Fruit fly (Drosophila melanogaster) whole organism, embryonic: Measurements from ENCODE around the gene Pph13.

Source experiments
- Atf-2 ChIP-seq: fragments of 200-800 bp; sonication (Bioruptor generic); optimal IDR thresholded peaks from 2 replicates; lab custom pipeline; 2016; ENCODE audit warnings: missing biosample characterization, missing genetic modification characterization
- Atf6 ChIP-seq: fragments of 200-800 bp; sonication (Bioruptor generic); IDR thresholded peaks from 2 replicates; pipeline ENCODE4 v1.3.6; 2022; ENCODE audit warnings: missing biosample characterization, missing genetic modification characterization
- B-H1 ChIP-seq: fragments of 200-800 bp; sonication (Bioruptor generic); IDR thresholded peaks from 3 replicates; pipeline ENCODE4 v1.3.6; 2022; ENCODE audit warnings: missing biosample characterization, missing genetic modification characterization
- CG11723 ChIP-seq: fragments of 200-800 bp; sonication (Bioruptor generic); optimal IDR thresholded peaks from 2 replicates; lab custom pipeline; 2017; ENCODE audit warnings: missing biosample characterization, mild to moderate bottlenecking, missing genetic modification characterization
- CG14050 ChIP-seq: fragments of 200-800 bp; sonication (Bioruptor generic); IDR thresholded peaks from 3 replicates; pipeline ENCODE4 v1.3.6; 2022; ENCODE audit warnings: missing biosample characterization, missing genetic modification characterization
- CG1602 ChIP-seq: fragments of 200-800 bp; sonication (Bioruptor generic); optimal IDR thresholded peaks from 3 replicates; lab custom pipeline; 2016; ENCODE audit warnings: missing biosample characterization, missing genetic modification characterization
- CG16813 ChIP-seq: fragments of 200-800 bp; sonication (Bioruptor generic); IDR thresholded peaks from 3 replicates; pipeline ENCODE4 v1.3.6; 2022; ENCODE audit warnings: missing biosample characterization, missing genetic modification characterization; ENCODE audit not compliant: partially characterized antibody
- CG18011 ChIP-seq: fragments of 200-800 bp; sonication (Bioruptor generic); optimal IDR thresholded peaks from 2 replicates; lab custom pipeline; 2017; ENCODE audit warnings: missing biosample characterization, missing genetic modification characterization, mild to moderate bottlenecking, moderate library complexity, missing genotype
- CG32532 ChIP-seq: fragments of 200-800 bp; sonication (Bioruptor generic); IDR thresholded peaks from 2 replicates; pipeline ENCODE4 v1.3.6; 2022; ENCODE audit warnings: missing biosample characterization, missing genetic modification characterization
- CG32772 ChIP-seq: fragments of 200-800 bp; sonication (Bioruptor generic); IDR thresholded peaks from 2 replicates; pipeline ENCODE4 v1.3.6; 2022; ENCODE audit warnings: missing biosample characterization, missing genetic modification characterization
- CG4282 ChIP-seq: fragments of 200-800 bp; sonication (Bioruptor generic); optimal IDR thresholded peaks from 2 replicates; lab custom pipeline; 2016; ENCODE audit warnings: missing biosample characterization, missing genetic modification characterization
- CG4404 ChIP-seq: fragments of 200-800 bp; sonication (Bioruptor generic); IDR thresholded peaks from 2 replicates; pipeline ENCODE4 v1.3.6; 2022; ENCODE audit warnings: missing biosample characterization, missing genetic modification characterization
- CG5245 ChIP-seq: fragments of 200-800 bp; sonication (Bioruptor generic); optimal IDR thresholded peaks from 3 replicates; lab custom pipeline; 2016; ENCODE audit warnings: missing biosample characterization, missing genetic modification characterization
- CG5953 ChIP-seq: fragments of 200-800 bp; sonication (Bioruptor generic); IDR thresholded peaks from 2 replicates; pipeline ENCODE4 v1.3.6; 2022; ENCODE audit warnings: missing biosample characterization, missing genetic modification characterization
- CG6765 ChIP-seq: fragments of 200-800 bp; sonication (Bioruptor generic); optimal IDR thresholded peaks from 3 replicates; lab custom pipeline; 2017; ENCODE audit warnings: missing biosample characterization, mild to moderate bottlenecking, missing genetic modification characterization
- CG7839 ChIP-seq: fragments of 200-800 bp; sonication (Bioruptor generic); optimal IDR thresholded peaks from 3 replicates; lab custom pipeline; 2018; ENCODE audit warnings: missing biosample characterization, mild to moderate bottlenecking, missing genetic modification characterization, moderate library complexity
- CG7987 ChIP-seq: fragments of 200-800 bp; sonication (Bioruptor generic); optimal IDR thresholded peaks from 2 replicates; lab custom pipeline; 2018; ENCODE audit warnings: missing biosample characterization, mild to moderate bottlenecking, missing genetic modification characterization, moderate library complexity
- CG9609 ChIP-seq: fragments of 200-800 bp; sonication (Bioruptor generic); optimal IDR thresholded peaks from 3 replicates; lab custom pipeline; 2016; ENCODE audit warnings: missing biosample characterization, missing genetic modification characterization
- Doc2 ChIP-seq: fragments of 200-800 bp; sonication (Bioruptor generic); IDR thresholded peaks from 2 replicates; pipeline ENCODE4 v1.3.6; 2022; ENCODE audit warnings: missing biosample characterization, missing genetic modification characterization
- Doc3 ChIP-seq: fragments of 200-800 bp; sonication (Bioruptor generic); IDR thresholded peaks from 3 replicates; pipeline ENCODE4 v1.3.6; 2022; ENCODE audit warnings: missing biosample characterization, missing genetic modification characterization; ENCODE audit not compliant: partially characterized antibody
- Eip74EF ChIP-seq, 2 experiments: fragments of 200-800 bp in 1 of 2; fragments of >200 bp in 1 of 2; sonication (Bioruptor generic) in 1 of 2; optimal IDR thresholded peaks; 2 replicates each; lab custom pipeline; 2017 to 2019; ENCODE audit warnings: missing biosample characterization in 2 of 2, missing genetic modification characterization in 2 of 2, mild to moderate bottlenecking in 1 of 2, moderate library complexity in 1 of 2
- HLHmδ ChIP-seq: fragments of 200-800 bp; sonication (Bioruptor generic); optimal IDR thresholded peaks from 2 replicates; lab custom pipeline; 2018; ENCODE audit warnings: missing biosample characterization, mild to moderate bottlenecking, missing genetic modification characterization, moderate library complexity
- Hmr ChIP-seq: fragments of 200-800 bp; sonication (Bioruptor generic); optimal IDR thresholded peaks from 3 replicates; lab custom pipeline; 2017; ENCODE audit warnings: mild to moderate bottlenecking, missing biosample characterization, missing genetic modification reagents, missing genetic modification characterization
- Hr3 ChIP-seq: fragments of 200-800 bp; sonication (Bioruptor generic); optimal IDR thresholded peaks from 3 replicates; lab custom pipeline; 2016; ENCODE audit warnings: missing biosample characterization, missing genetic modification characterization
- Jarid2 ChIP-seq: fragments of 200-800 bp; sonication (Bioruptor generic); optimal IDR thresholded peaks from 3 replicates; lab custom pipeline; 2017; ENCODE audit warnings: mild to moderate bottlenecking, missing biosample characterization, missing genetic modification reagents, missing genetic modification characterization
- Sox100B ChIP-seq: fragments of 200-800 bp; sonication (Bioruptor generic); optimal IDR thresholded peaks from 3 replicates; lab custom pipeline; 2018; ENCODE audit warnings: missing biosample characterization, mild to moderate bottlenecking, missing genetic modification characterization
- Sox102F ChIP-seq: fragments of 200-800 bp; sonication (Bioruptor generic); optimal IDR thresholded peaks from 2 replicates; lab custom pipeline; 2018; ENCODE audit warnings: missing biosample characterization, mild to moderate bottlenecking, missing genetic modification characterization, moderate library complexity
- abd-A ChIP-seq: fragments of 200-800 bp; sonication (Bioruptor generic); optimal IDR thresholded peaks from 3 replicates; lab custom pipeline; 2019; ENCODE audit warnings: missing biosample characterization, mild to moderate bottlenecking, missing genetic modification characterization, moderate library complexity
- ac ChIP-seq: fragments of 200-800 bp; sonication (Bioruptor generic); optimal IDR thresholded peaks from 3 replicates; lab custom pipeline; 2017; ENCODE audit warnings: missing biosample characterization, mild to moderate bottlenecking, missing genetic modification characterization
- ase ChIP-seq: fragments of 200-800 bp; sonication (Bioruptor generic); IDR thresholded peaks from 3 replicates; pipeline ENCODE4 v1.3.6; 2022; ENCODE audit warnings: missing biosample characterization, missing genetic modification characterization
- btn ChIP-seq: fragments of 200-800 bp; sonication (Bioruptor generic); optimal IDR thresholded peaks from 2 replicates; lab custom pipeline; 2016; ENCODE audit warnings: missing biosample characterization, missing genetic modification characterization
- chif ChIP-seq, 2 experiments: fragments of 200-800 bp; sonication (Bioruptor generic); optimal IDR thresholded peaks; 3 replicates each; lab custom pipeline; 2016; ENCODE audit warnings: missing biosample characterization in 2 of 2, missing genetic modification characterization in 2 of 2
- dm ChIP-seq: fragments of 200-800 bp; sonication (Bioruptor generic); optimal IDR thresholded peaks from 3 replicates; lab custom pipeline; 2016; ENCODE audit warnings: missing biosample characterization, missing genetic modification characterization
- eve ChIP-seq, 2 experiments: fragments of >200 bp; optimal IDR thresholded peaks; 2 replicates each; lab custom pipeline; 2017; ENCODE audit warnings: missing biosample characterization in 2 of 2, missing genetic modification characterization in 2 of 2
- fd96Cb ChIP-seq: fragments of 200-800 bp; sonication (Bioruptor generic); optimal IDR thresholded peaks from 2 replicates; lab custom pipeline; 2018; ENCODE audit warnings: missing biosample characterization, mild to moderate bottlenecking, missing genetic modification characterization, moderate library complexity
- fru ChIP-seq: fragments of >200 bp; optimal IDR thresholded peaks from 2 replicates; lab custom pipeline; 2017
- grn ChIP-seq: fragments of 200-800 bp; sonication (Bioruptor generic); optimal IDR thresholded peaks from 3 replicates; lab custom pipeline; 2017; ENCODE audit warnings: missing biosample characterization, missing genetic modification characterization
- jumu ChIP-seq: fragments of 200-800 bp; sonication (Bioruptor generic); optimal IDR thresholded peaks from 3 replicates; lab custom pipeline; 2016; ENCODE audit warnings: missing biosample characterization, missing genetic modification characterization
- kay ChIP-seq: fragments of 200-800 bp; sonication (Bioruptor generic); optimal IDR thresholded peaks from 2 replicates; lab custom pipeline; 2016; ENCODE audit warnings: missing biosample characterization, missing genetic modification characterization
- ken ChIP-seq: fragments of 200-800 bp; sonication (Bioruptor generic); IDR thresholded peaks from 3 replicates; pipeline ENCODE4 v1.3.6; 2022; ENCODE audit warnings: missing biosample characterization, missing genetic modification characterization
- lbe ChIP-seq: fragments of 200-800 bp; sonication (Bioruptor generic); optimal IDR thresholded peaks from 2 replicates; lab custom pipeline; 2016; ENCODE audit warnings: missing biosample characterization, mild to moderate bottlenecking, missing genetic modification characterization
- lov ChIP-seq, 2 experiments: fragments of 200-800 bp in 1 of 2; fragments of >200 bp in 1 of 2; sonication (Bioruptor generic) in 1 of 2; IDR thresholded peaks in 1 of 2; optimal IDR thresholded peaks in 1 of 2; 2 replicates in 1 of 2; 3 replicates in 1 of 2; pipeline versions ENCODE4 v1.3.6 to Lab custom; 2017 to 2022; ENCODE audit warnings: missing biosample characterization in 1 of 2, missing genetic modification characterization in 1 of 2
- mam ChIP-seq: fragments of 200-800 bp; sonication (Bioruptor generic); optimal IDR thresholded peaks from 3 replicates; lab custom pipeline; 2016; ENCODE audit warnings: missing biosample characterization, missing genetic modification characterization
- peb ChIP-seq: fragments of 200-800 bp; sonication (Bioruptor generic); IDR thresholded peaks from 2 replicates; pipeline ENCODE4 v1.3.6; 2022; ENCODE audit warnings: missing biosample characterization, missing genetic modification characterization
- pros ChIP-seq: fragments of 200-800 bp; sonication (Bioruptor generic); optimal IDR thresholded peaks from 3 replicates; lab custom pipeline; 2019; ENCODE audit warnings: missing biosample characterization, mild to moderate bottlenecking, missing genetic modification characterization, moderate library complexity
- ranshi ChIP-seq: fragments of 200-800 bp; sonication (Bioruptor generic); IDR thresholded peaks from 2 replicates; pipeline ENCODE4 v1.3.6; 2022; ENCODE audit warnings: missing biosample characterization, missing genetic modification characterization
- ro ChIP-seq: fragments of 200-800 bp; sonication (Bioruptor generic); IDR thresholded peaks from 2 replicates; pipeline ENCODE4 v1.3.6; 2022; ENCODE audit warnings: missing biosample characterization, missing genetic modification characterization
- sisA ChIP-seq: fragments of 200-800 bp; sonication (Bioruptor generic); IDR thresholded peaks from 2 replicates; pipeline ENCODE4 v1.3.6; 2022; ENCODE audit warnings: missing biosample characterization, missing genetic modification characterization
- tna ChIP-seq: fragments of 200-800 bp; sonication (Bioruptor generic); IDR thresholded peaks from 2 replicates; pipeline ENCODE4 v1.3.6; 2022; ENCODE audit warnings: missing biosample characterization, missing genetic modification characterization; ENCODE audit not compliant: partially characterized antibody
- toy ChIP-seq: fragments of 200-800 bp; sonication (Bioruptor generic); IDR thresholded peaks from 2 replicates; pipeline ENCODE4 v1.3.6; 2022; ENCODE audit warnings: missing biosample characterization, missing genetic modification characterization
- z ChIP-seq: fragments of 200-800 bp; sonication (Bioruptor generic); IDR thresholded peaks from 3 replicates; pipeline ENCODE4 v1.3.6; 2022; ENCODE audit warnings: missing biosample characterization, missing genetic modification characterization

The Pph13 gene

dm6 chr2L:574226-574625 is 3.1 kb upstream of the Pph13 start, which contains the start of the genes Ipk2 and cold (continued):
- TF ChIP-seq CG6765 (GFP tag; lab: Kevin White, UChicago) (peak; percentile 40), CG9609 (GFP tag; lab: Kevin White, UChicago) (peak; percentile 69), ken (GFP tag; lab: Robert Waterston, UW) (peak; percentile 72), mam (GFP tag; lab: Kevin White, UChicago) (peak; percentile 89), jumu (GFP tag; lab: Kevin White, UChicago) (peak; percentile 79), CG18011 (GFP tag; lab: Kevin White, UChicago) (no peak), Sox102F (no peak), CG4404 (GFP tag; lab: Robert Waterston, UW) (peak; percentile 80), tna (no peak), lov (optimal IDR thresholded peaks at IDR 0.05; lab: Kevin White, UChicago) (no peak), lov (GFP tag; IDR thresholded peaks at IDR 0.05; lab: Robert Waterston, UW) (peak; percentile 51; the same call in 1 of the 3 replicates), CG5245 (GFP tag; lab: Kevin White, UChicago) (peak; percentile 75), Jarid2 (peak; percentile 1), Doc2 (no peak), abd-A (no peak), ase (no peak), CG11723 (GFP tag; lab: Kevin White, UChicago) (no peak), CG7987 (GFP tag; lab: Kevin White, UChicago) (peak; percentile 76), CG5953 (GFP tag; lab: Robert Waterston, UW) (no peak), B-H1 (GFP tag; lab: Robert Waterston, UW) (peak; percentile 56), btn (GFP tag; lab: Kevin White, UChicago) (no peak), pros (no peak), ac (GFP tag; lab: Kevin White, UChicago) (no peak), CG7839 (tag; lab: Kevin White, UChicago) (peak; percentile 82), toy (GFP tag; lab: Robert Waterston, UW) (0 out of 2 replicates have a peak, but pooled peaks have one; percentile 29), CG4282 (GFP tag; lab: Kevin White, UChicago) (peak; percentile 51), fd96Cb (tag; lab: Kevin White, UChicago) (peak; percentile 50), CG32532 (peak; percentile 85), z (GFP tag; lab: Robert Waterston, UW) (no peak), sisA (GFP tag; lab: Robert Waterston, UW) (peak; percentile 70), ro (no peak), lbe (GFP tag; lab: Kevin White, UChicago) (peak; percentile 80), Hmr (GFP tag; lab: Kevin White, UChicago) (peak; percentile 86), HLHmδ (GFP tag; lab: Kevin White, UChicago) (no peak), CG16813 (GFP tag; lab: Robert Waterston, UW) (peak; percentile 42; the same call in 1 of the 3 replicates), CG32772 (GFP tag; lab: Robert Waterston, UW) (peak; percentile 50), Atf6 (peak; percentile 53; the same call in 1 of the 2 replicates), Sox100B (GFP tag; lab: Kevin White, UChicago) (no peak), Atf-2 (GFP tag; lab: Kevin White, UChicago) (peak; percentile 74), Doc3 (GFP tag; lab: Robert Waterston, UW) (no peak), dm (peak; percentile 61), CG1602 (GFP tag; lab: Kevin White, UChicago) (peak; percentile 72), fru (lab: Kevin White, UChicago) (no peak), grn (GFP tag; lab: Kevin White, UChicago) (no peak), eve (GFP tag; optimal IDR thresholded peaks at IDR 0.05; lab: Kevin White, UChicago) (no peak), ranshi (GFP tag; lab: Robert Waterston, UW) (peak; percentile 68; the same call in 1 of the 2 replicates), chif (GFP tag; optimal IDR thresholded peaks at IDR 0.05; lab: Kevin White, UChicago) (peak; percentile 55 to 68), kay (GFP tag; lab: Kevin White, UChicago) (peak; percentile 74), CG14050 (GFP tag; lab: Robert Waterston, UW) (peak; percentile 57; the same call in 2 of the 3 replicates), peb (GFP tag; lab: Robert Waterston, UW) (peak; percentile 16; the same call in 1 of the 2 replicates), Eip74EF (GFP tag; optimal IDR thresholded peaks at IDR 0.05; lab: Kevin White, UChicago) (no peak), Hr3 (GFP tag; lab: Kevin White, UChicago) (peak; percentile 83)
